Fruit fly (Drosophila melanogaster) whole organism, prepupa: Measurements from ENCODE around the gene CG15771.

Experiments
- CG10631 ChIP-seq: fragments of 200-800 bp; sonication (Bioruptor generic); optimal IDR thresholded peaks from 2 replicates; lab custom pipeline; 2016; ENCODE audit warnings: missing biosample characterization, missing genetic modification characterization
- CG10669 ChIP-seq: fragments of 200-800 bp; sonication (Bioruptor generic); optimal IDR thresholded peaks from 3 replicates; lab custom pipeline; 2018; ENCODE audit warnings: missing biosample characterization, mild to moderate bottlenecking, missing genetic modification characterization, moderate library complexity
- CG11294 ChIP-seq: fragments of 200-800 bp; sonication (Bioruptor generic); IDR thresholded peaks from 2 replicates; pipeline ENCODE4 v1.3.6; 2022; ENCODE audit warnings: missing biosample characterization, missing genetic modification characterization
- CG11762 ChIP-seq: fragments of 200-800 bp; sonication (Bioruptor generic); optimal IDR thresholded peaks from 3 replicates; lab custom pipeline; 2016; ENCODE audit warnings: missing biosample characterization, missing genetic modification characterization; ENCODE audit not compliant: insufficient read depth
- CG3032 ChIP-seq: fragments of 200-800 bp; optimal IDR thresholded peaks from 2 replicates; lab custom pipeline; 2019; ENCODE audit warnings: missing biosample characterization, mild to moderate bottlenecking, missing genetic modification characterization, moderate library complexity
- CG31627 ChIP-seq: fragments of 200-800 bp; sonication (Bioruptor generic); optimal IDR thresholded peaks from 3 replicates; lab custom pipeline; 2016; ENCODE audit warnings: missing biosample characterization, missing genetic modification characterization
- CG32006 ChIP-seq: fragments of 200-800 bp; sonication (Bioruptor generic); optimal IDR thresholded peaks from 3 replicates; lab custom pipeline; 2017; ENCODE audit warnings: missing biosample characterization, mild to moderate bottlenecking, missing genetic modification characterization
- CG34406 ChIP-seq: fragments of 200-800 bp; sonication (Bioruptor generic); optimal IDR thresholded peaks from 3 replicates; lab custom pipeline; 2016; ENCODE audit warnings: missing biosample characterization, missing genetic modification characterization
- CG3919 ChIP-seq: fragments of 200-800 bp; sonication (Bioruptor generic); optimal IDR thresholded peaks from 3 replicates; lab custom pipeline; 2016; ENCODE audit warnings: missing biosample characterization, missing genetic modification characterization
- CG4318 ChIP-seq: fragments of 200-800 bp; sonication (Bioruptor generic); optimal IDR thresholded peaks from 3 replicates; lab custom pipeline; 2017; ENCODE audit warnings: missing biosample characterization, mild to moderate bottlenecking, missing genetic modification characterization
- CG6163 ChIP-seq: fragments of 200-800 bp; sonication (Bioruptor generic); IDR thresholded peaks from 3 replicates; pipeline ENCODE4 v1.3.6; 2022; ENCODE audit warnings: missing biosample characterization, missing genetic modification characterization
- CG6276 ChIP-seq: fragments of 200-800 bp; sonication (Bioruptor generic); optimal IDR thresholded peaks from 2 replicates; lab custom pipeline; 2017; ENCODE audit warnings: missing biosample characterization, mild to moderate bottlenecking, missing genetic modification characterization
- CG6792 ChIP-seq: fragments of 200-800 bp; sonication (Bioruptor generic); optimal IDR thresholded peaks from 3 replicates; lab custom pipeline; 2016; ENCODE audit warnings: missing biosample characterization, missing genetic modification characterization
- CG6808 ChIP-seq: fragments of 200-800 bp; sonication (Bioruptor generic); optimal IDR thresholded peaks from 3 replicates; lab custom pipeline; 2017; ENCODE audit warnings: missing biosample characterization, missing genetic modification characterization, mild to moderate bottlenecking, moderate library complexity, missing genetic modification reagents
- CG6854 ChIP-seq: fragments of 200-800 bp; sonication (Bioruptor generic); optimal IDR thresholded peaks from 2 replicates; lab custom pipeline; 2017; ENCODE audit warnings: missing biosample characterization, mild to moderate bottlenecking, missing genetic modification characterization
- CG9139 ChIP-seq: fragments of 200-800 bp; sonication (Bioruptor generic); optimal IDR thresholded peaks from 3 replicates; lab custom pipeline; 2017; ENCODE audit warnings: missing biosample characterization, mild to moderate bottlenecking, missing genetic modification characterization
- Eip78C ChIP-seq: fragments of 200-800 bp; sonication (Bioruptor generic); peaks from one replicate; lab custom pipeline; 2016; ENCODE audit warnings: missing biosample characterization, missing genetic modification characterization
- Ets21C ChIP-seq: fragments of 200-800 bp; sonication (Bioruptor generic); optimal IDR thresholded peaks from 3 replicates; lab custom pipeline; 2016; ENCODE audit warnings: missing biosample characterization, missing genetic modification characterization
- Ets96B ChIP-seq: fragments of 200-800 bp; optimal IDR thresholded peaks from 2 replicates; lab custom pipeline; 2019; ENCODE audit warnings: missing biosample characterization, mild to moderate bottlenecking, missing genetic modification characterization, moderate library complexity
- Hr38 ChIP-seq: sonication (Bioruptor generic); optimal IDR thresholded peaks from 2 replicates; lab custom pipeline; 2016; ENCODE audit warnings: missing biosample characterization, missing genetic modification characterization
- Hr39 ChIP-seq: fragments of 200-800 bp; sonication (Bioruptor generic); optimal IDR thresholded peaks from 2 replicates; lab custom pipeline; 2016; ENCODE audit warnings: missing biosample characterization, missing genetic modification characterization
- Lpt ChIP-seq: fragments of 200-800 bp; sonication (Bioruptor generic); optimal IDR thresholded peaks from 3 replicates; lab custom pipeline; 2016; ENCODE audit warnings: missing biosample characterization, missing genetic modification characterization
- Met ChIP-seq: fragments of 200-800 bp; sonication (Bioruptor generic); optimal IDR thresholded peaks from 3 replicates; lab custom pipeline; 2016; ENCODE audit warnings: missing biosample characterization, missing genetic modification characterization
- OdsH ChIP-seq: fragments of 200-800 bp; sonication (Bioruptor generic); optimal IDR thresholded peaks from 3 replicates; lab custom pipeline; 2016; ENCODE audit warnings: missing biosample characterization, missing genetic modification characterization
- Smox ChIP-seq: fragments of 200-800 bp; sonication (Bioruptor generic); optimal IDR thresholded peaks from 3 replicates; lab custom pipeline; 2016; ENCODE audit warnings: missing biosample characterization, missing genetic modification characterization
- Sox102F ChIP-seq: fragments of 200-800 bp; sonication (Bioruptor generic); optimal IDR thresholded peaks from 2 replicates; lab custom pipeline; 2016; ENCODE audit warnings: missing biosample characterization, mild to moderate bottlenecking, missing genetic modification characterization
- acj6 ChIP-seq: fragments of 200-800 bp; sonication (Bioruptor generic); optimal IDR thresholded peaks from 3 replicates; lab custom pipeline; 2016; ENCODE audit warnings: missing biosample characterization, missing genetic modification characterization
- cyc ChIP-seq: fragments of 200-800 bp; sonication (Bioruptor generic); optimal IDR thresholded peaks from 3 replicates; lab custom pipeline; 2016; ENCODE audit warnings: missing biosample characterization, missing genetic modification characterization
- dac ChIP-seq: fragments of 200-800 bp; sonication (Bioruptor generic); optimal IDR thresholded peaks from 2 replicates; lab custom pipeline; 2017; ENCODE audit warnings: missing biosample characterization, mild to moderate bottlenecking, missing genetic modification characterization
- dsx ChIP-seq: fragments of 200-800 bp; optimal IDR thresholded peaks from 3 replicates; lab custom pipeline; 2019; ENCODE audit warnings: missing biosample characterization, mild to moderate bottlenecking, missing genetic modification characterization, moderate library complexity; ENCODE audit not compliant: poor library complexity, severe bottlenecking
- eg ChIP-seq: fragments of 200-800 bp; sonication (Bioruptor generic); IDR thresholded peaks from 3 replicates; pipeline ENCODE4 v1.3.6; 2022; ENCODE audit warnings: missing biosample characterization, missing genetic modification characterization
- esn ChIP-seq: fragments of 200-800 bp; sonication (Bioruptor generic); optimal IDR thresholded peaks from 2 replicates; lab custom pipeline; 2016; ENCODE audit warnings: missing biosample characterization, mild to moderate bottlenecking, missing genetic modification characterization, moderate library complexity
- fd59A ChIP-seq: fragments of 200-800 bp; sonication (Bioruptor generic); optimal IDR thresholded peaks from 2 replicates; lab custom pipeline; 2017; ENCODE audit warnings: missing biosample characterization, mild to moderate bottlenecking, missing genetic modification characterization, missing genetic modification reagents
- fkh ChIP-seq: fragments of 200-800 bp; sonication (Bioruptor generic); optimal IDR thresholded peaks from 3 replicates; lab custom pipeline; 2017; ENCODE audit warnings: missing biosample characterization, mild to moderate bottlenecking, missing genetic modification characterization, moderate library complexity
- lz ChIP-seq: fragments of 200-800 bp; sonication (Bioruptor generic); optimal IDR thresholded peaks from 3 replicates; lab custom pipeline; 2016; ENCODE audit warnings: missing biosample characterization, missing genetic modification characterization
- net ChIP-seq: fragments of 200-800 bp; sonication (Bioruptor generic); optimal IDR thresholded peaks from 3 replicates; lab custom pipeline; 2016; ENCODE audit warnings: missing biosample characterization, missing genetic modification characterization
- pdm3 ChIP-seq: fragments of 200-800 bp; sonication (Bioruptor generic); optimal IDR thresholded peaks from 3 replicates; lab custom pipeline; 2016; ENCODE audit warnings: missing biosample characterization, missing genetic modification characterization
- salr ChIP-seq, 2 experiments: fragments of 200-800 bp; sonication (Bioruptor generic); optimal IDR thresholded peaks; 3 replicates each; lab custom pipeline; 2016 to 2018; ENCODE audit warnings: missing biosample characterization in 2 of 2, missing genetic modification characterization in 2 of 2, mild to moderate bottlenecking in 1 of 2
- spab ChIP-seq: fragments of 200-800 bp; sonication (Bioruptor generic); optimal IDR thresholded peaks from 2 replicates; lab custom pipeline; 2017; ENCODE audit warnings: missing biosample characterization, mild to moderate bottlenecking, missing genetic modification characterization, missing genetic modification reagents
- ss ChIP-seq, 2 experiments: fragments of 200-800 bp; sonication (Bioruptor generic); optimal IDR thresholded peaks; 2 replicates in 1 of 2; 3 replicates in 1 of 2; lab custom pipeline; 2017 to 2018; ENCODE audit warnings: mild to moderate bottlenecking in 2 of 2, missing biosample characterization in 2 of 2, missing genetic modification characterization in 2 of 2, moderate library complexity in 1 of 2
- topi ChIP-seq: fragments of 200-800 bp; sonication (Bioruptor generic); optimal IDR thresholded peaks from 3 replicates; lab custom pipeline; 2016; ENCODE audit warnings: missing biosample characterization, missing genetic modification characterization

Gene CG15771

DNA sequence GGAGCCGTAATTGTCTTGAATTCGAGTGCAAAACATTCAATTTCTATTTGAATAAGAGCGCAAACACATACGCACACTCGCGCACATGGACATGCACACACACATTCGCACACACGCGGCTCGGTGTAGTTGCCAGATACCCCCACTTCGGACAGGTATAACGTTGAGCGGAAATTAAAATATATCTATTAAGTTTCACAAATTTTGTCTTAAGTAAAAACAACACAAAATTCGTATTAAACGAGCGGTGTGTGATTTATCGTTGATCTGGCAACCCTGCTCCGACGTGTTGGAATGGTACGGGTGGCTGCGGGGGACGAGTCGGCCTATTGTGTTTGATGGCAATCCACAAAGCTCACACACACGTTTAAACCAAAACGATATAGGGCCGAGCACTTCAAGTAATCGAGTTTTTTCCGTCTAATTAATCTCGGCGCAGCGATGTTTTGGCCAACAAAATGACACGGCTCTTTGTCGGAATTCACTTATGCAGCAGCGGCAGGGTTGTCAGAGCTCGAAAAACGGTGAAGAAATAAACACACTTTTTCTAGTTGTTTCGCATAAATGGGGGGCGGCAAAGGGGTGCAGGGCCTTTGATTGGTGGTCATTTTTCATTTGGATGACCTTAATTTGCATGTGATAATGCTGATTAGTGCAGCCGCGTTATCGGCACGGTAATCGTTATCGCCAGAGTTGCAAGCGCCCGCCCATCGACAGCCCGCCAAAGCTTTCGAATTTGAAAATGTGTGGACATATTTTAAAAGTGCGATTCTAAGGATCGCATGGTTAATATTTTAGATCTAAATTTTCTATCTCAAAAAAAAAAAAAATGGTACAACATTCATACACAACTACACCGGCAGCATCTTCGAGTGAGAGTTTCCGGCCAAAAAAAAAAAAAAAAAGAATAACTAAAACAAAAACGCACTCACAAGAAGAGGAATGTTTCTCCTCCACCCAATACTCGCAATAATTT is 9.2 kb upstream of the CG15771 start (continued):
- TF ChIP-seq CG6792 (GFP tag; lab: Kevin White, UChicago) (peak; percentile 75), Eip78C (GFP tag; lab: Kevin White, UChicago) (peak; percentile 88), CG6163 (GFP tag; lab: Robert Waterston, UW) (peak; percentile 90), Sox102F (GFP tag; lab: Kevin White, UChicago) (peak; percentile 65), CG3919 (peak; percentile 67), Lpt (GFP tag; lab: Kevin White, UChicago) (peak; percentile 58), acj6 (GFP tag; lab: Kevin White, UChicago) (peak; percentile 70), OdsH (GFP tag; lab: Kevin White, UChicago) (peak; percentile 73), topi (GFP tag; lab: Kevin White, UChicago) (peak; percentile 74), CG4318 (GFP tag; lab: Kevin White, UChicago) (peak; percentile 58), ss (GFP tag; optimal IDR thresholded peaks at IDR 0.05; lab: Kevin White, UChicago) (peak; percentile 45 to 72), cyc (GFP tag; lab: Kevin White, UChicago) (peak; percentile 58), CG10631 (GFP tag; lab: Kevin White, UChicago) (peak; percentile 75), spab (GFP tag; lab: Kevin White, UChicago) (peak; percentile 57), CG6854 (GFP tag; lab: Kevin White, UChicago) (no peak), fkh (GFP tag; lab: Kevin White, UChicago) (peak; percentile 81)

DNA sequence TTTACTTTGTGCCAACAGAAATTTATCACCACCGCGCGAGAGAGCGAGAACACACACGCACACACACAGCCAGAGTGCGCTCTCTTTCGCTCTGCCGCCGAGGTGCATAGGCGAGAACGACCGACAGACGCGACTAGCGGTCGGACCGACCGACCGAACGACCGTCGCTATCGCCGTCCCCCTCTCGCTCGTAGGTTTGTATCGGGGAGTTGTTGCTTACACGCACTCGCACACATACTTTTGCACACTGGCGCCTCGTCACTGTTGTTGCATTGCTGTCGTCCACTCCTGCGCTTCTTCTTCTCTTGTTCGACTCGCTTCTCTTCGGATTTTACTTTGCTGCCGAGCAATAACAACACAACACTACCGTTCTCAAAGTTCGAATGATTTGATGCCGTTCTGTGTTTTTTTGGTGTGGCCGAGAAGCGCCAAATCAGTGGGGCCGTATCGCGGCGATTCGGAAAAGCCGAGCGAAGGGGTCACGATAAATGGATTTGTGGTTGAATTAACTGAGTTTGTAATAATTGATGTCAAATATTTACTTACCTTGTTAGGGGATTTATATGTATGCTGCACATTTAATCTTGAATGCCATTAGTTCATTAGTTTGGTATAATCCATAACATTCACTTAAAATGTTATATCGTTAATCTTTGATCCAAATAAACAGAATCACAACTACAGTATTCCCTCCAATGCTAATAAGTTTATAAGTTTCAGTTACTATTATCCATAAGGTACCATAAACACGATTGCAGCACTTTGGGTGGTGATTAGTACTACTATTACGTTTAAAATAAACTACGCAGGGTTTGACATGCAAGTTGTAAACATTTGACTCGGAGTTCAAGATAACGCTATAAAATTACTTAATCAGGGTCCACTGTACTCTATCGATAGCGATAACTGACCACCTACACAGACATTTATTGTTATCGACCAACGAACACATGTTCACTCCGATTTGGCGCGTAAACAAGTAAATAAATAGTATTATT is 8.2 kb upstream of the CG15771 start, which contains the start of the genes IntS6 and Rtel1:
Gene IntS6 (minus strand): TSS at position 391 of the 998 bp plus-strand sequence.
Gene Rtel1 (plus strand): TSS at position 884 of the 998 bp plus-strand sequence.
- TF ChIP-seq Ets21C (GFP tag; lab: Kevin White, UChicago) (peak; percentile 93), fd59A (peak; percentile 83), CG3032 (tag; lab: Kevin White, UChicago) (peak; percentile 88), Met (peak; percentile 95), CG31627 (GFP tag; lab: Kevin White, UChicago) (peak; percentile 95), OdsH (GFP tag; lab: Kevin White, UChicago) (peak; percentile 93), CG11762 (GFP tag; lab: Kevin White, UChicago) (peak; percentile 87), CG10669 (GFP tag; lab: Kevin White, UChicago) (peak; percentile 87), spab (GFP tag; lab: Kevin White, UChicago) (peak; percentile 74), Hr39 (GFP tag; lab: Kevin White, UChicago) (peak; percentile 97), esn (GFP tag; lab: Kevin White, UChicago) (peak; percentile 94), lz (GFP tag; lab: Kevin White, UChicago) (peak; percentile 95), CG10631 (GFP tag; lab: Kevin White, UChicago) (peak; percentile 91), ss (GFP tag; optimal IDR thresholded peaks at IDR 0.05; lab: Kevin White, UChicago) (peak; percentile 78 to 88), CG6792 (GFP tag; lab: Kevin White, UChicago) (peak; percentile 86), pdm3 (GFP tag; lab: Kevin White, UChicago) (peak; percentile 94), CG4318 (GFP tag; lab: Kevin White, UChicago) (peak; percentile 81), salr (GFP tag; optimal IDR thresholded peaks at IDR 0.05; lab: Kevin White, UChicago) (peak; percentile 74 to 81), CG6276 (GFP tag; lab: Kevin White, UChicago) (peak; percentile 84), Smox (GFP tag; lab: Kevin White, UChicago) (peak; percentile 93), CG3919 (peak; percentile 88), topi (GFP tag; lab: Kevin White, UChicago) (peak; percentile 93), Hr38 (GFP tag; lab: Kevin White, UChicago) (peak; percentile 26), eg (GFP tag; lab: Robert Waterston, UW) (peak; percentile 92), CG6854 (GFP tag; lab: Kevin White, UChicago) (peak; percentile 64), CG34406 (GFP tag; lab: Kevin White, UChicago) (peak; percentile 87), fkh (GFP tag; lab: Kevin White, UChicago) (peak; percentile 84), CG11294 (GFP tag; lab: Robert Waterston, UW) (peak; percentile 83), cyc (GFP tag; lab: Kevin White, UChicago) (peak; percentile 94), net (GFP tag; lab: Kevin White, UChicago) (peak; percentile 82), CG32006 (GFP tag; lab: Kevin White, UChicago) (peak; percentile 90), CG9139 (GFP tag; lab: Kevin White, UChicago) (peak; percentile 65), dac (GFP tag; lab: Kevin White, UChicago) (peak; percentile 79), CG6808 (GFP tag; lab: Kevin White, UChicago) (peak; percentile 80), dsx (GFP tag; lab: Kevin White, UChicago) (peak; percentile 80), Ets96B (peak; percentile 86), Sox102F (GFP tag; lab: Kevin White, UChicago) (peak; percentile 92)
